Worm (Caenorhabditis elegans) whole organism, L1 larva: ENCODE data around the gene lgc-18.

Source experiments
- C04F5.9 ChIP-seq: sonication (generic microtip); optimal IDR thresholded peaks from 2 replicates; lab custom pipeline; 2016; ENCODE audit warnings: missing genetic modification characterization, missing compliant biosample characterization
- C16A3.4 ChIP-seq: fragments of 150-350 bp; optimal IDR thresholded peaks from 2 replicates; lab custom pipeline; 2014; ENCODE audit warnings: missing biosample characterization, missing genetic modification characterization
- aha-1 ChIP-seq: fragments of 150-350 bp; optimal IDR thresholded peaks from 2 replicates; lab custom pipeline; 2014; ENCODE audit warnings: missing biosample characterization, missing genetic modification characterization
- aly-2 ChIP-seq: fragments of 150-350 bp; optimal IDR thresholded peaks from 2 replicates; lab custom pipeline; 2014; ENCODE audit warnings: missing biosample characterization, missing genetic modification characterization
- ceh-63 ChIP-seq: fragments of 200-800 bp; sonication (Bioruptor generic); optimal IDR thresholded peaks from 2 replicates; lab custom pipeline; 2018; ENCODE audit warnings: mild to moderate bottlenecking, missing genetic modification characterization, missing compliant biosample characterization
- ceh-82 ChIP-seq, 3 experiments: fragments of 150-350 bp in 1 of 3; sonication (generic microtip) in 2 of 3; optimal IDR thresholded peaks; 2 replicates each; lab custom pipeline; 2014 to 2017; ENCODE audit warnings: missing biosample characterization in 3 of 3, missing genetic modification characterization in 3 of 3
- ces-1 ChIP-seq: fragments of 150-350 bp; optimal IDR thresholded peaks from 2 replicates; lab custom pipeline; 2014; ENCODE audit warnings: missing biosample characterization, missing genetic modification reagents, missing genetic modification characterization
- dsc-1 ChIP-seq: sonication (generic microtip); optimal IDR thresholded peaks from 2 replicates; lab custom pipeline; 2016; ENCODE audit warnings: mild to moderate bottlenecking, missing genetic modification characterization, missing compliant biosample characterization
- elt-2 ChIP-seq: sonication (generic microtip); optimal IDR thresholded peaks from 2 replicates; lab custom pipeline; 2016; ENCODE audit warnings: missing genetic modification characterization, mild to moderate bottlenecking, inconsistent platforms, missing compliant biosample characterization, missing genetic modification reagents
- fkh-10 ChIP-seq: sonication (generic microtip); optimal IDR thresholded peaks from 2 replicates; lab custom pipeline; 2017; ENCODE audit warnings: missing biosample characterization, missing genetic modification reagents, missing genetic modification characterization
- fkh-8 ChIP-seq: sonication (generic microtip); optimal IDR thresholded peaks from 2 replicates; lab custom pipeline; 2016; ENCODE audit warnings: mild to moderate bottlenecking, missing genetic modification characterization, missing compliant biosample characterization
- fos-1 ChIP-seq: fragments of 150-350 bp; optimal IDR thresholded peaks from 2 replicates; lab custom pipeline; 2014; ENCODE audit warnings: missing biosample characterization, missing genetic modification characterization
- lin-13 ChIP-seq: fragments of 150-350 bp; optimal IDR thresholded peaks from 2 replicates; lab custom pipeline; 2014; ENCODE audit warnings: missing biosample characterization, missing genetic modification reagents, missing genetic modification characterization
- lin-14 ChIP-seq: fragments of 200-800 bp; sonication (Bioruptor generic); optimal IDR thresholded peaks from 2 replicates; lab custom pipeline; 2018; ENCODE audit warnings: mild to moderate bottlenecking, missing genetic modification characterization, moderate library complexity, missing compliant biosample characterization
- lin-35 ChIP-seq, 2 experiments: fragments of 150-350 bp; optimal IDR thresholded peaks; 2 replicates each; lab custom pipeline; 2014; ENCODE audit warnings: missing biosample characterization in 2 of 2, missing genetic modification characterization in 2 of 2, missing genetic modification reagents in 2 of 2
- lin-39 ChIP-seq: fragments of 150-350 bp; optimal IDR thresholded peaks from 2 replicates; lab custom pipeline; 2014; ENCODE audit warnings: missing biosample characterization, missing genetic modification reagents, missing genetic modification characterization
- lir-3 ChIP-seq: sonication (generic microtip); optimal IDR thresholded peaks from 2 replicates; lab custom pipeline; 2016; ENCODE audit warnings: mild to moderate bottlenecking, missing genetic modification characterization, moderate library complexity, missing compliant biosample characterization; ENCODE audit not compliant: poor library complexity
- mab-9 ChIP-seq: fragments of 200-800 bp; sonication (Bioruptor generic); IDR thresholded peaks from 2 replicates; pipeline ENCODE4 v1.3.6; 2022; ENCODE audit warnings: missing genetic modification reagents, missing genetic modification characterization, missing compliant biosample characterization
- mef-2 ChIP-seq: fragments of 150-350 bp; optimal IDR thresholded peaks from 2 replicates; lab custom pipeline; 2014; ENCODE audit warnings: missing biosample characterization, missing genetic modification characterization
- mep-1 ChIP-seq: fragments of 150-350 bp; optimal IDR thresholded peaks from 2 replicates; lab custom pipeline; 2014; ENCODE audit warnings: missing biosample characterization, missing genetic modification characterization
- nhr-12 ChIP-seq: sonication (generic microtip); optimal IDR thresholded peaks from 2 replicates; lab custom pipeline; 2017; ENCODE audit warnings: missing biosample characterization, missing genetic modification characterization
- nhr-20 ChIP-seq: sonication (generic microtip); optimal IDR thresholded peaks from 2 replicates; lab custom pipeline; 2016; ENCODE audit warnings: mild to moderate bottlenecking, missing genetic modification characterization, missing compliant biosample characterization
- nhr-71 ChIP-seq: sonication (generic microtip); optimal IDR thresholded peaks from 2 replicates; lab custom pipeline; 2016; ENCODE audit warnings: mild to moderate bottlenecking, missing genetic modification characterization, moderate library complexity, missing compliant biosample characterization
- nhr-85 ChIP-seq: sonication (generic microtip); peaks from one replicate; lab custom pipeline; 2016; ENCODE audit warnings: missing genetic modification characterization, inconsistent platforms, missing compliant biosample characterization
- pqm-1 ChIP-seq: sonication (generic microtip); optimal IDR thresholded peaks from 3 replicates; lab custom pipeline; 2017; ENCODE audit warnings: missing biosample characterization, missing genetic modification characterization
- tbx-2 ChIP-seq: sonication (generic microtip); optimal IDR thresholded peaks from 2 replicates; lab custom pipeline; 2016; ENCODE audit warnings: missing genetic modification characterization, missing compliant biosample characterization
- unc-130 ChIP-seq: fragments of 150-350 bp; optimal IDR thresholded peaks from 2 replicates; lab custom pipeline; 2017; ENCODE audit warnings: missing biosample characterization, missing genetic modification characterization, inconsistent platforms
- unc-30 ChIP-seq: sonication (generic microtip); optimal IDR thresholded peaks from 2 replicates; lab custom pipeline; 2017; ENCODE audit warnings: missing biosample characterization, missing genetic modification characterization
- unc-62 ChIP-seq: fragments of 150-350 bp; optimal IDR thresholded peaks from 2 replicates; lab custom pipeline; 2014; ENCODE audit warnings: missing biosample characterization, missing genetic modification reagents, missing genetic modification characterization
- unc-86 ChIP-seq: sonication (generic microtip); optimal IDR thresholded peaks from 2 replicates; lab custom pipeline; 2016; ENCODE audit warnings: missing genetic modification characterization, missing compliant biosample characterization
- unc-98 ChIP-seq: fragments of 200-800 bp; sonication (Bioruptor generic); IDR thresholded peaks from 2 replicates; pipeline ENCODE4 v1.3.6; 2022; ENCODE audit warnings: missing genetic modification characterization, missing compliant biosample characterization
- zag-1 ChIP-seq: fragments of 150-350 bp; optimal IDR thresholded peaks from 2 replicates; lab custom pipeline; 2014; ENCODE audit warnings: missing biosample characterization, missing genetic modification characterization
- zip-4 ChIP-seq: fragments of 200-800 bp; sonication (Bioruptor generic); optimal IDR thresholded peaks from 2 replicates; lab custom pipeline; 2018; ENCODE audit warnings: mild to moderate bottlenecking, missing genetic modification characterization, moderate library complexity, missing compliant biosample characterization
- ztf-11 ChIP-seq, 2 experiments: sonication (generic microtip); optimal IDR thresholded peaks; 2 replicates each; lab custom pipeline; 2016 to 2017; ENCODE audit warnings: missing genetic modification characterization in 2 of 2, missing biosample characterization in 1 of 2, missing compliant biosample characterization in 1 of 2
- ztf-4 ChIP-seq: fragments of 150-350 bp; optimal IDR thresholded peaks from 2 replicates; lab custom pipeline; 2014; ENCODE audit warnings: missing biosample characterization, missing genetic modification characterization

lgc-18 gene

ce11 chrX:12081250-12081649 is 44.2 kb upstream of the lgc-18 start:
- no peak for TF ChIP-seq pqm-1 (tag; lab: Kevin White, UChicago)
- TF ChIP-seq tbx-2 (tag; lab: Kevin White, UChicago), result no peak
- TF ChIP-seq aha-1 (tag; lab: Kevin White, UChicago), result no peak
- no peak for TF ChIP-seq nhr-12 (tag; lab: Kevin White, UChicago)
- no peak for TF ChIP-seq zag-1 (tag; lab: Kevin White, UChicago)
- TF ChIP-seq mef-2 (tag; lab: Kevin White, UChicago), result no peak
- TF ChIP-seq lin-35 (GFP tag; optimal IDR thresholded peaks at IDR 0.05; lab: Kevin White, UChicago), result no peak
- TF ChIP-seq unc-62 (GFP tag; lab: Kevin White, UChicago), result no peak
- TF ChIP-seq unc-30 (tag; lab: Kevin White, UChicago), result no peak
- TF ChIP-seq ztf-11 (tag; optimal IDR thresholded peaks at IDR 0.05; lab: Kevin White, UChicago), result no peak
- TF ChIP-seq ztf-4 (tag; lab: Kevin White, UChicago), result no peak
- no peak for TF ChIP-seq fos-1 (tag; lab: Kevin White, UChicago)

- TF ChIP-seq lin-39 (tag; lab: Kevin White, UChicago) (no peak), unc-98 (no peak), elt-2 (tag; lab: Kevin White, UChicago) (no peak), ztf-4 (tag; lab: Kevin White, UChicago) (no peak), lin-13 (no peak), lin-14 (GFP tag; lab: Kevin White, UChicago) (peak; percentile 62), fkh-10 (peak; percentile 60), nhr-71 (no peak), mep-1 (tag; lab: Kevin White, UChicago) (no peak), mab-9 (GFP tag; lab: Robert Waterston, UW) (no peak), unc-62 (GFP tag; lab: Kevin White, UChicago) (no peak), ceh-82 (tag; optimal IDR thresholded peaks at IDR 0.05; lab: Kevin White, UChicago) (no peak), ceh-63 (GFP tag; lab: Kevin White, UChicago) (peak; percentile 17), unc-86 (tag; lab: Kevin White, UChicago) (peak; percentile 13), ztf-11 (tag; optimal IDR thresholded peaks at IDR 0.05; lab: Kevin White, UChicago) (no peak), lir-3 (tag; lab: Kevin White, UChicago) (no peak), ces-1 (GFP tag; lab: Kevin White, UChicago) (peak; percentile 79), dsc-1 (tag; lab: Kevin White, UChicago) (peak; percentile 25), mef-2 (tag; lab: Kevin White, UChicago) (no peak), fkh-8 (peak; percentile 66), zip-4 (GFP tag; lab: Kevin White, UChicago) (no peak), unc-130 (tag; lab: Kevin White, UChicago) (no peak), C04F5.9 (tag; lab: Kevin White, UChicago) (no peak), aly-2 (tag; lab: Kevin White, UChicago) (no peak), nhr-20 (tag; lab: Kevin White, UChicago) (no peak)
Measured at ce11 chrX:12082813-12083212, 42.6 kb upstream of the lgc-18 start.

- TF ChIP-seq ztf-11 (tag; optimal IDR thresholded peaks at IDR 0.05; lab: Kevin White, UChicago), result peak in 1 of 2 experiments; percentile 5
- no peak for TF ChIP-seq aly-2 (tag; lab: Kevin White, UChicago)
- TF ChIP-seq dsc-1 (tag; lab: Kevin White, UChicago), result peak; percentile 14
Measured at ce11 chrX:12086297-12086696, 39.1 kb upstream of the lgc-18 start.

- TF ChIP-seq ztf-11 (tag; optimal IDR thresholded peaks at IDR 0.05; lab: Kevin White, UChicago), result peak in 1 of 2 experiments; percentile 46
- TF ChIP-seq elt-2 (tag; lab: Kevin White, UChicago), result no peak
Measured at ce11 chrX:12092621-12093020, 32.8 kb upstream of the lgc-18 start.

- no peak for TF ChIP-seq C16A3.4
- TF ChIP-seq nhr-85 (tag; lab: Kevin White, UChicago), result peak; percentile 22
Measured at ce11 chrX:12093043-12093442, 32.4 kb upstream of the lgc-18 start, which contains the start of gene W03G11.4. TSS of gene W03G11.4 (minus strand) at chrX:12093143.
